Worm (Caenorhabditis elegans) whole organism, L1 larva: Measurements from ENCODE around the gene F13E9.15.

ENCODE experiments used
- C04F5.9 ChIP-seq: sonication (generic microtip); optimal IDR thresholded peaks from 2 replicates; lab custom pipeline; 2016; ENCODE audit warnings: missing genetic modification characterization, missing compliant biosample characterization
- C34B4.2 ChIP-seq: sonication (generic microtip); optimal IDR thresholded peaks from 2 replicates; lab custom pipeline; 2017; ENCODE audit warnings: mild to moderate bottlenecking, missing genetic modification characterization, missing compliant biosample characterization
- ceh-63 ChIP-seq: fragments of 200-800 bp; sonication (Bioruptor generic); optimal IDR thresholded peaks from 2 replicates; lab custom pipeline; 2018; ENCODE audit warnings: mild to moderate bottlenecking, missing genetic modification characterization, missing compliant biosample characterization
- ceh-8 ChIP-seq: fragments of 200-800 bp; sonication (Bioruptor generic); optimal IDR thresholded peaks from 2 replicates; lab custom pipeline; 2018; ENCODE audit warnings: mild to moderate bottlenecking, missing genetic modification characterization, moderate library complexity, missing compliant biosample characterization
- dpl-1 ChIP-seq, 3 experiments: fragments of 150-350 bp in 2 of 3; sonication (generic microtip) in 1 of 3; optimal IDR thresholded peaks; 2 replicates each; lab custom pipeline; 2014 to 2017; ENCODE audit warnings: missing biosample characterization in 3 of 3, missing genetic modification characterization in 3 of 3, missing genetic modification reagents in 3 of 3
- efl-1 ChIP-seq, 4 experiments: fragments of 150-350 bp; optimal IDR thresholded peaks in 3 of 4; peaks in 1 of 4; 1 replicate in 1 of 4; 2 replicates in 3 of 4; lab custom pipeline; 2014; ENCODE audit warnings: missing biosample characterization in 2 of 4, missing genetic modification characterization in 2 of 4, missing genetic modification reagents in 2 of 4
- egl-13 ChIP-seq: sonication (generic microtip); optimal IDR thresholded peaks from 2 replicates; lab custom pipeline; 2016; ENCODE audit warnings: missing genotype, missing genetic modification reagents, missing genetic modification characterization, missing compliant biosample characterization
- elt-2 ChIP-seq: sonication (generic microtip); optimal IDR thresholded peaks from 2 replicates; lab custom pipeline; 2016; ENCODE audit warnings: missing genetic modification characterization, mild to moderate bottlenecking, inconsistent platforms, missing compliant biosample characterization, missing genetic modification reagents
- elt-3 ChIP-seq, 6 experiments: fragments of 150-350 bp in 1 of 6; sonication (generic microtip); optimal IDR thresholded peaks; 2 replicates each; lab custom pipeline; 2017 to 2018; ENCODE audit warnings: missing biosample characterization in 6 of 6, missing genetic modification characterization in 6 of 6, inconsistent platforms in 1 of 6
- ets-5 ChIP-seq: fragments of 200-800 bp; sonication (Bioruptor generic); IDR thresholded peaks from 2 replicates; pipeline ENCODE4 v1.3.6; 2022; ENCODE audit warnings: missing genetic modification characterization, missing compliant biosample characterization
- fkh-4 ChIP-seq: sonication (generic microtip); optimal IDR thresholded peaks from 2 replicates; lab custom pipeline; 2016; ENCODE audit warnings: missing compliant biosample characterization, missing genetic modification characterization, borderline replicate concordance
- fkh-8 ChIP-seq: sonication (generic microtip); optimal IDR thresholded peaks from 2 replicates; lab custom pipeline; 2016; ENCODE audit warnings: mild to moderate bottlenecking, missing genetic modification characterization, missing compliant biosample characterization
- fos-1 ChIP-seq: fragments of 150-350 bp; optimal IDR thresholded peaks from 2 replicates; lab custom pipeline; 2014; ENCODE audit warnings: missing biosample characterization, missing genetic modification characterization
- hlh-4 ChIP-seq: sonication (generic microtip); optimal IDR thresholded peaks from 2 replicates; lab custom pipeline; 2016; ENCODE audit warnings: mild to moderate bottlenecking, missing genetic modification characterization, missing compliant biosample characterization
- lin-15B ChIP-seq: fragments of 150-350 bp; sonication (generic microtip); optimal IDR thresholded peaks from 3 replicates; lab custom pipeline; 2014; ENCODE audit warnings: missing biosample characterization, missing genetic modification characterization
- lir-3 ChIP-seq: sonication (generic microtip); optimal IDR thresholded peaks from 2 replicates; lab custom pipeline; 2016; ENCODE audit warnings: mild to moderate bottlenecking, missing genetic modification characterization, moderate library complexity, missing compliant biosample characterization; ENCODE audit not compliant: poor library complexity
- mab-9 ChIP-seq: fragments of 200-800 bp; sonication (Bioruptor generic); IDR thresholded peaks from 2 replicates; pipeline ENCODE4 v1.3.6; 2022; ENCODE audit warnings: missing genetic modification reagents, missing genetic modification characterization, missing compliant biosample characterization
- mdl-1 ChIP-seq, 2 experiments: fragments of 150-350 bp; optimal IDR thresholded peaks; 2 replicates each; lab custom pipeline; 2014 to 2017; ENCODE audit warnings: missing biosample characterization in 2 of 2, missing genetic modification characterization in 2 of 2, inconsistent platforms in 1 of 2
- mep-1 ChIP-seq: fragments of 150-350 bp; optimal IDR thresholded peaks from 2 replicates; lab custom pipeline; 2014; ENCODE audit warnings: missing biosample characterization, missing genetic modification characterization
- nhr-19 ChIP-seq: fragments of 200-800 bp; sonication (Bioruptor generic); conservative IDR thresholded peaks from 2 replicates; pipeline ENCODE4 v1.3.6; 2022; ENCODE audit warnings: missing genetic modification characterization, missing compliant biosample characterization
- nhr-20 ChIP-seq: sonication (generic microtip); optimal IDR thresholded peaks from 2 replicates; lab custom pipeline; 2016; ENCODE audit warnings: mild to moderate bottlenecking, missing genetic modification characterization, missing compliant biosample characterization
- nhr-237 ChIP-seq: fragments of 150-350 bp; optimal IDR thresholded peaks from 2 replicates; lab custom pipeline; 2014; ENCODE audit warnings: missing biosample characterization, missing genetic modification characterization
- nhr-71 ChIP-seq: sonication (generic microtip); optimal IDR thresholded peaks from 2 replicates; lab custom pipeline; 2016; ENCODE audit warnings: mild to moderate bottlenecking, missing genetic modification characterization, moderate library complexity, missing compliant biosample characterization
- nhr-76 ChIP-seq: sonication (generic microtip); optimal IDR thresholded peaks from 2 replicates; lab custom pipeline; 2017; ENCODE audit warnings: missing biosample characterization, missing genetic modification characterization
- pag-3 ChIP-seq: sonication (generic microtip); optimal IDR thresholded peaks from 2 replicates; lab custom pipeline; 2017; ENCODE audit warnings: missing genetic modification characterization, mild to moderate bottlenecking, missing compliant biosample characterization, antibody characterized with exemption, borderline replicate concordance; ENCODE audit not compliant: insufficient read depth
- pax-3 ChIP-seq: fragments of 200-800 bp; sonication (Bioruptor generic); optimal IDR thresholded peaks from 2 replicates; lab custom pipeline; 2018; ENCODE audit warnings: mild to moderate bottlenecking, missing genetic modification characterization, moderate library complexity, missing compliant biosample characterization
- rnt-1 ChIP-seq: sonication (generic microtip); optimal IDR thresholded peaks from 2 replicates; lab custom pipeline; 2016; ENCODE audit warnings: mild to moderate bottlenecking, missing genetic modification characterization, moderate library complexity, missing compliant biosample characterization
- snpc-4 ChIP-seq: fragments of 150-350 bp; optimal IDR thresholded peaks from 2 replicates; lab custom pipeline; 2014; ENCODE audit warnings: missing biosample characterization, missing genetic modification characterization
- sptf-1 ChIP-seq: fragments of 150-350 bp; optimal IDR thresholded peaks from 2 replicates; lab custom pipeline; 2014; ENCODE audit warnings: missing biosample characterization, missing genetic modification characterization
- tbx-2 ChIP-seq: sonication (generic microtip); optimal IDR thresholded peaks from 2 replicates; lab custom pipeline; 2016; ENCODE audit warnings: missing genetic modification characterization, missing compliant biosample characterization
- tlp-1 ChIP-seq: fragments of 150-350 bp; optimal IDR thresholded peaks from 2 replicates; lab custom pipeline; 2014; ENCODE audit warnings: missing biosample characterization, missing genetic modification characterization
- unc-130 ChIP-seq: fragments of 150-350 bp; optimal IDR thresholded peaks from 2 replicates; lab custom pipeline; 2017; ENCODE audit warnings: missing biosample characterization, missing genetic modification characterization, inconsistent platforms
- unc-30 ChIP-seq: sonication (generic microtip); optimal IDR thresholded peaks from 2 replicates; lab custom pipeline; 2017; ENCODE audit warnings: missing biosample characterization, missing genetic modification characterization
- vab-15 ChIP-seq: sonication (generic microtip); optimal IDR thresholded peaks from 2 replicates; lab custom pipeline; 2017; ENCODE audit warnings: missing genotype, mild to moderate bottlenecking, missing genetic modification characterization, missing compliant biosample characterization
- xbp-1 ChIP-seq: sonication (generic microtip); optimal IDR thresholded peaks from 2 replicates; lab custom pipeline; 2016; ENCODE audit warnings: missing genetic modification characterization, missing compliant biosample characterization
- zag-1 ChIP-seq: fragments of 150-350 bp; optimal IDR thresholded peaks from 2 replicates; lab custom pipeline; 2014; ENCODE audit warnings: missing biosample characterization, missing genetic modification characterization
- ztf-11 ChIP-seq, 2 experiments: sonication (generic microtip); optimal IDR thresholded peaks; 2 replicates each; lab custom pipeline; 2016 to 2017; ENCODE audit warnings: missing genetic modification characterization in 2 of 2, missing biosample characterization in 1 of 2, missing compliant biosample characterization in 1 of 2

F13E9.15 gene

DNA sequence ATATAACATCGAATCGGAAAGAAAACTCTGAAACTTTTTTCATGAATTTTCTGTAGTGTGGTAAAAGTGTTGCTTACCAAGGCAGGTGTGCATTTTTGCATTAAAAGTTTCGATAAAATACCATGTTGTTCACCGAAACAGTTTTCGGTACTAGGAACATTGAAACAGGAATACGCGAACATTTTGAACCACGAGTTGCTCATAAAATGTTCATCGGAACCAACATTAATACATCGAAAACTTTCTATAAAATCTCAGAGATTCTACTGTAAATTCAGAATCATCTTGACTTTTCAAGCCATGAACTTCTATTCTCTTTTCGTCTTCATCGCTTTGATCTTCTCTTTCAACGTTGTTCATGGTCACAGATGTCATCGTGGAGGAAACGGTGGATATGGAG, 9.4 kb downstream of the F13E9.15 start, which contains the start of gene fipr-15:
Gene fipr-15 (plus strand): TSS at position 301 of the 400 bp plus-strand sequence.
- TF ChIP-seq ztf-11 (tag; optimal IDR thresholded peaks at IDR 0.05; lab: Kevin White, UChicago), result no peak
- no peak for TF ChIP-seq egl-13 (tag; lab: Kevin White, UChicago)
- no peak for TF ChIP-seq C04F5.9
- no peak for TF ChIP-seq nhr-71
- TF ChIP-seq hlh-4 (tag; lab: Kevin White, UChicago), result no peak
- TF ChIP-seq mdl-1 (tag; optimal IDR thresholded peaks at IDR 0.05; lab: Kevin White, UChicago), result no peak
- no peak for TF ChIP-seq nhr-19 (GFP tag; lab: Robert Waterston, UW)
- TF ChIP-seq xbp-1 (tag; lab: Kevin White, UChicago), result no peak
- no peak for TF ChIP-seq fos-1 (tag; lab: Kevin White, UChicago)
- TF ChIP-seq unc-30 (tag; lab: Kevin White, UChicago), result no peak

DNA sequence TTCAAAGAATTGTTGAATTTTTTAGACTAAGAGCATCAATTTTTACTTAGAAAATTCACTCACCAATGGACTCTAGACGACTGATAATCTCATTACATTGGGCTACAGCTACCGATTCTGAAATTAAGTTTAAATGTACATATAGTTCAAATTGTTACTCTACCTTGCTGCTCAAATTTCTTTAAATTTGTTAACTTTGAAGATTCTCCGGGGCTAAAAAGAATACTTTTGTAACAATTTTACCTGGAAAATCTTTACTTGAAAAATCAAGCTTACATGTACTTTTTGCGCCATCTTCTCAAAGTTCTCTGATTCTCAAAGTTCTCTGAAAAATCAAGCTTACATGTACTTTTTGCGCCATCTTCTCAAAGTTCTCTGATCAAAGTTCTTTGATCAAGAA, 10.1 kb downstream of the F13E9.15 start, which contains the start of gene sdz-13:
Gene sdz-13 (minus strand): TSS at position 101 of the 400 bp plus-strand sequence.
- TF ChIP-seq nhr-237 (tag; lab: Kevin White, UChicago) (no peak), fkh-4 (tag; lab: Kevin White, UChicago) (no peak), tlp-1 (tag; lab: Kevin White, UChicago) (no peak), ets-5 (no peak), C34B4.2 (tag; lab: Kevin White, UChicago) (no peak), vab-15 (tag; lab: Kevin White, UChicago) (no peak), pag-3 (tag; lab: Kevin White, UChicago) (no peak), ceh-8 (GFP tag; lab: Kevin White, UChicago) (no peak), nhr-76 (tag; lab: Kevin White, UChicago) (no peak), mab-9 (GFP tag; lab: Robert Waterston, UW) (no peak), hlh-4 (tag; lab: Kevin White, UChicago) (no peak)

DNA sequence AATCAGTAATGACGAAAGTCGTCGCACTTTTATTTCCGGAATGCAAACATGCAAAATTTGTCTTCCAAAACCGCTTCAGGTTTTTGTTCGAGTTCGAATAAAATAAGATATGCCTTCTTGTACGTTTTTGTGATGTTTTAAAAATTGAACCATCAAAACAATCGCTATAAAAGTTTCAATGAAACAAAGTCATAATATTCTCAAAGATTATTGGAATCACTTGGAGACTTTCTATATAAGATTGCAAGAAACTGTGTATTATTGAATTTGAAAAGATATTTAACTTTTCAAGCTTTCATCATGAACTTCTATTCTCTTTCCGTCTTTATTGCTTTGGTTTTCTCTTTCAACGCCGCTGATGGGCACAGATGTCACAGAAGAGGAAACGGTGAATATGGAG, 12.8 kb downstream of the F13E9.15 start, which contains the start of gene fipr-14:
Gene fipr-14 (plus strand): TSS at position 301 of the 400 bp plus-strand sequence.
- TF ChIP-seq efl-1 (optimal IDR thresholded peaks at IDR 0.05; lab: Kevin White, UChicago) (no peak), efl-1 (GFP tag; optimal IDR thresholded peaks at IDR 0.05 in 1 of 2; lab: Kevin White, UChicago) (no peak), ceh-63 (no peak), pax-3 (tag; lab: Kevin White, UChicago) (no peak), tbx-2 (tag; lab: Kevin White, UChicago) (no peak), nhr-71 (no peak), lir-3 (tag; lab: Kevin White, UChicago) (no peak)

DNA sequence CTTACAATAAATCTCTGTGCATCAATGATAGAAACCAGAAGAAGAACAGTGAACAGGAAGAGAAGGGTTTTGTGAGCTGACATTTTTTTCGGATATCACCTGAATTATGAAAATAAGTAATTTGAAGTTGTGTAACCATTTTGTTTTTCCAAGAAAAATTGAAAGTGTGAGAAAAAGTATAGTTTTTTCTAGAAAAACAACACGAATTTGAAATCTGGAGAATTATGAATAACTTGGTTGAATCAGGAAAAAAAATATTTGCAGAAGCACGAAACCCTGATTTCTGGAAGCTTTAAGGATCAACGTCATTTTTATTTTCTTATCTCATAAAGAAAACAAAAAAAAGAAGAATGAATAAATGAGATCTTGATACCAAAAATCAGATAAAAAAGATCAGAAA, 15.1 kb downstream of the F13E9.15 start, which contains the start of gene F13E9.12:
Gene F13E9.12 (minus strand): TSS at position 101 of the 400 bp plus-strand sequence.
- TF ChIP-seq zag-1, result no peak
- no peak for TF ChIP-seq sptf-1
- no peak for TF ChIP-seq nhr-19 (GFP tag; lab: Robert Waterston, UW)
- no peak for TF ChIP-seq nhr-20 (tag; lab: Kevin White, UChicago)
- no peak for TF ChIP-seq lin-15B
- no peak for TF ChIP-seq elt-3 (tag; optimal IDR thresholded peaks at IDR 0.05; lab: Kevin White, UChicago)
- TF ChIP-seq snpc-4, result no peak
- no peak for TF ChIP-seq efl-1 (optimal IDR thresholded peaks at IDR 0.05; lab: Kevin White, UChicago)
- no peak for TF ChIP-seq efl-1 (GFP tag; optimal IDR thresholded peaks at IDR 0.05 in 1 of 2; lab: Kevin White, UChicago)
- TF ChIP-seq fkh-8, result no peak
- no peak for TF ChIP-seq dpl-1 (GFP tag; optimal IDR thresholded peaks at IDR 0.05; lab: Kevin White, UChicago)
- TF ChIP-seq unc-130, result no peak
- no peak for TF ChIP-seq tbx-2 (tag; lab: Kevin White, UChicago)
- TF ChIP-seq ceh-63, result no peak
- TF ChIP-seq elt-2 (tag; lab: Kevin White, UChicago), result no peak
- no peak for TF ChIP-seq fos-1 (tag; lab: Kevin White, UChicago)
- TF ChIP-seq mep-1 (tag; lab: Kevin White, UChicago), result no peak
- no peak for TF ChIP-seq rnt-1 (tag; lab: Kevin White, UChicago)
- TF ChIP-seq ets-5, result no peak
